Worm (Caenorhabditis elegans): ENCODE data around the gene F59E12.3.

F59E12.3 gene

DNA sequence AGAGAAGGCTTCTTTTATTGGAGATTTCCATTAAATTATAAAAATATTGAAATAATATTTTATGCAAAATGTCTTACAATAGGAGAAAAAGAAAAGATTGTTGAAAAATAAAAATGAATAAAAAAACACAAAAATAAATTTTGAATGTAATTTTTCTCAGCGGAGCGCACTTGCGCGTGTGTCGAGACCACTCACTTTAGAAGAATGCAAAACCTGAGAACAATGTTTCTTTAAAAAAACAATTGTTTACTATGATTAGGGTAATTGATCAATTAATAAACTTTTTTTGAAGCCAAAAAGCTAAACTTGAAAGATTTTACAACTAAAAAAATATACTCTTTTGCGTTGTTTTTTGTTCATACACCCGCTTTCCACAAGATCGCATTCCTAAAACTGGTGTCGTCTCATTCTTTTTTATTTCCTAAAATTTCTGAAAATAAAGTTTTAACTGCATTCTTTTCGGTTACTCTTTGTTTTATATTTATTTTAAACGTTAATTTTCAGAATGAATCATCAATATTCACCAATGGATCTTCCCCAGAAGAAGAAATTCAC, 43.9 kb upstream of the F59E12.3 start, which contains the start of gene ttc-4:
Gene ttc-4 (plus strand): TSS at position 505 of the 555 bp plus-strand sequence.
- peak; percentile 51 for TF ChIP-seq pqm-1 (tag; optimal IDR thresholded peaks at IDR 0.05)
- peak; percentile 39 for TF ChIP-seq elt-2 (tag; optimal IDR thresholded peaks at IDR 0.05)
- TF ChIP-seq lin-15B (tag; optimal IDR thresholded peaks at IDR 0.05): peak; percentile 65
- peak; percentile 58 for TF ChIP-seq nfya-1 (tag; optimal IDR thresholded peaks at IDR 0.05; ENCODE audit: insufficient read depth)
- TF ChIP-seq snpc-4 (tag; optimal IDR thresholded peaks at IDR 0.05): peak; percentile 75
- TF ChIP-seq aly-2 (tag; optimal IDR thresholded peaks at IDR 0.05): no peak
- peak; percentile 38 for TF ChIP-seq nhr-23 (tag; optimal IDR thresholded peaks at IDR 0.05)
- no peak for TF ChIP-seq nhr-12 (tag; optimal IDR thresholded peaks at IDR 0.05)
- TF ChIP-seq lin-39 (tag; optimal IDR thresholded peaks at IDR 0.05): no peak
- no peak for TF ChIP-seq skn-1 (tag; optimal IDR thresholded peaks at IDR 0.05)
- TF ChIP-seq nhr-25 (tag; optimal IDR thresholded peaks at IDR 0.05): no peak
- no peak for TF ChIP-seq ceh-16 (tag; optimal IDR thresholded peaks at IDR 0.05)
- peak; percentile 71 for TF ChIP-seq pha-4 (tag; optimal IDR thresholded peaks at IDR 0.05)

DNA sequence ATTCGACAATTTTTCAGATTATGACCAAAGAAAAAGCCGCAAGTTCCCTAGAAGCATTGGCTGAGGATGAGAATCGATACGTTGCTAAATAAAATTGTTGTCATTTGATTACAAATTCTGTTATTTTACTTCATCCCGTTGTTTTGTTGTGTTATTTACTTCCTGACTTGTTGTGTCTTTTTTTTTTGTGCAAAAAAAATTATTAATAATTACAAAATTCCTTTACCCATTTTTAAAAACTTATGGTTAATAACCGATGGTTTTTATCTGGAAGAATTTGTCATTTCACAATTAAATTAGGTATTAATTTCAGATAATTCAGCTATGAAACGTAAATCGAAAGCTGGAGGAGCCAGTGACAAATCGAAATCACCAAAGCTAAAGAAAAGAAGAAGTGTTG, 41.9 kb upstream of the F59E12.3 start, which contains the start of gene C17G10.1:
Gene C17G10.1 (plus strand): TSS at position 301 of the 400 bp plus-strand sequence.
- TF ChIP-seq zag-1 (tag; optimal IDR thresholded peaks at IDR 0.05): no peak
- TF ChIP-seq lsy-12 (tag; optimal IDR thresholded peaks at IDR 0.05): no peak
- TF ChIP-seq jun-1 (tag; optimal IDR thresholded peaks at IDR 0.05): no peak
- no peak for TF ChIP-seq fos-1 (tag; optimal IDR thresholded peaks at IDR 0.05)

- TF ChIP-seq nhr-76 (tag; optimal IDR thresholded peaks at IDR 0.05) (no peak), R02D3.7 (tag; optimal IDR thresholded peaks at IDR 0.05) (peak; percentile 10), mdl-1 (tag; optimal IDR thresholded peaks at IDR 0.05) (peak; percentile 34), mml-1 (tag; optimal IDR thresholded peaks at IDR 0.05) (no peak), elt-2 (tag; optimal IDR thresholded peaks at IDR 0.05) (peak; percentile 83), nhr-237 (tag; optimal IDR thresholded peaks at IDR 0.05) (no peak), nhr-43 (tag; optimal IDR thresholded peaks at IDR 0.05; ENCODE audit: poor library complexity, severe bottlenecking) (peak; percentile 89), ama-1 (optimal IDR thresholded peaks at IDR 0.05) (peak; percentile 93), jun-1 (tag; optimal IDR thresholded peaks at IDR 0.05) (peak; percentile 29), nhr-77 (tag; optimal IDR thresholded peaks at IDR 0.05) (peak; percentile 89), nhr-28 (tag; optimal IDR thresholded peaks at IDR 0.05) (peak; percentile 30), elt-1 (tag; optimal IDR thresholded peaks at IDR 0.05) (no peak), pqm-1 (tag; optimal IDR thresholded peaks at IDR 0.05) (peak; percentile 55), tbx-2 (tag; optimal IDR thresholded peaks at IDR 0.05) (peak; percentile 33), sea-2 (GFP tag; optimal IDR thresholded peaks at IDR 0.05) (no peak), ceh-28 (tag; optimal IDR thresholded peaks at IDR 0.05) (peak; percentile 47), nhr-23 (tag; optimal IDR thresholded peaks at IDR 0.05) (peak; percentile 84), pha-4 (tag; optimal IDR thresholded peaks at IDR 0.05) (peak; percentile 49), ztf-4 (tag; optimal IDR thresholded peaks at IDR 0.05) (no peak), lsy-12 (tag; optimal IDR thresholded peaks at IDR 0.05) (peak; percentile 61), snpc-4 (tag; optimal IDR thresholded peaks at IDR 0.05) (peak; percentile 99), fos-1 (tag; optimal IDR thresholded peaks at IDR 0.05) (no peak), ZK546.5 (tag; optimal IDR thresholded peaks at IDR 0.05) (no peak), nfya-1 (tag; optimal IDR thresholded peaks at IDR 0.05; ENCODE audit: insufficient read depth) (peak; percentile 75), nhr-12 (tag; optimal IDR thresholded peaks at IDR 0.05) (peak; percentile 9), ceh-82 (tag; optimal IDR thresholded peaks at IDR 0.05) (peak; percentile 60), elt-3 (tag; optimal IDR thresholded peaks at IDR 0.05) (peak in 1 of 3 experiments; percentile 30), egl-5 (tag; optimal IDR thresholded peaks at IDR 0.05) (peak; percentile 54), lin-15B (tag; optimal IDR thresholded peaks at IDR 0.05) (peak; percentile 60), skn-1 (tag; optimal IDR thresholded peaks at IDR 0.05) (peak; percentile 9), nhr-11 (tag; optimal IDR thresholded peaks at IDR 0.05) (no peak), unc-62 (GFP tag; optimal IDR thresholded peaks at IDR 0.05) (no peak), nhr-25 (tag; optimal IDR thresholded peaks at IDR 0.05) (peak; percentile 82), egl-27 (tag; optimal IDR thresholded peaks at IDR 0.05) (no peak), hmg-11 (tag; optimal IDR thresholded peaks at IDR 0.05) (peak; percentile 60), zag-1 (tag; optimal IDR thresholded peaks at IDR 0.05) (no peak), lin-39 (tag; optimal IDR thresholded peaks at IDR 0.05) (peak; percentile 38)
These were observed 38.7 kb upstream of the F59E12.3 start, which contains the start of gene C17G10.10 for ce11 chrII:5599326-5600044. Gene C17G10.10, minus strand, starts transcription at chrII:5599376.

Data from whole organism, L3 larva.